Worm (Caenorhabditis elegans) whole organism, midembryonic: ENCODE results near the gene Y15E3A.5.

Experiments
- T22C8.4 ChIP-seq: fragments of 200-800 bp; sonication (Bioruptor generic); IDR thresholded peaks from 2 replicates; pipeline ENCODE4 v1.3.6; 2022; ENCODE audit warnings: missing genetic modification characterization, missing compliant biosample characterization
- cog-1 ChIP-seq: sonication (generic microtip); optimal IDR thresholded peaks from 2 replicates; lab custom pipeline; 2016; ENCODE audit warnings: missing genetic modification characterization, missing compliant biosample characterization
- flt-1 ChIP-seq: fragments of 200-800 bp; sonication (Bioruptor generic); IDR thresholded peaks from 2 replicates; pipeline ENCODE4 v1.3.6; 2022; ENCODE audit warnings: missing genetic modification characterization, missing compliant biosample characterization
- klf-2 ChIP-seq: fragments of 200-800 bp; sonication (Bioruptor generic); conservative IDR thresholded peaks from 2 replicates; pipeline ENCODE4 v1.3.6; 2022; ENCODE audit warnings: missing genetic modification reagents, missing genetic modification characterization, missing compliant biosample characterization
- med-1 ChIP-seq: sonication (generic microtip); optimal IDR thresholded peaks from 2 replicates; lab custom pipeline; 2017; ENCODE audit warnings: missing genetic modification characterization, mild to moderate bottlenecking, missing compliant biosample characterization, antibody characterized with exemption, missing genetic modification reagents; ENCODE audit not compliant: insufficient read depth
- tab-1 ChIP-seq: fragments of 200-800 bp; sonication (Bioruptor generic); IDR thresholded peaks from 2 replicates; pipeline ENCODE4 v1.3.6; 2022; ENCODE audit warnings: missing genetic modification characterization, missing compliant biosample characterization
- ztf-23 ChIP-seq: fragments of 200-800 bp; sonication (Bioruptor generic); IDR thresholded peaks from 2 replicates; pipeline ENCODE4 v1.3.6; 2022; ENCODE audit warnings: missing genetic modification reagents, missing genetic modification characterization, missing compliant biosample characterization
- ztf-29 ChIP-seq: fragments of 200-800 bp; sonication (Bioruptor generic); IDR thresholded peaks from 2 replicates; pipeline ENCODE4 v1.3.6; 2022; ENCODE audit warnings: missing genetic modification reagents, missing genetic modification characterization, missing compliant biosample characterization

DNA sequence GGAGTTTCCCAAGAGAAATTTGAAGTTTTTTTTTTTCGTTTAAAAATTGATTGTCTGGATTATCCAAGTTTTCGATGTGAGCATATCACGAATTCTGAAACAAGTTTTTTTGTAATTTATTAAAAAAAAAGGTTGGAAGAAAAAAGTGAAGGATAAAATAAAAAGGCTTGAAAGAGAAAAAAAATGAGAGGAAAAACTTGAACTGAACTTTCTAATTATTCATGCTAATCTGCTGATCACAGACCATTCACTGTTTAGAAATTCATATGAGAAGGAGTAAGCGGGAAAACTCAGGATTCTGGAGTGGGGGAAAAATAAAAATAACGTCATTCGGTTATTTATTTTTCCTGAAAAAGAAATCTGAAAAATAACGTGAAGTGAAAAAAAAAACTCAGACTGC is 37.4 kb downstream of the Y15E3A.5 start, which contains the start of gene svh-5:
- TF ChIP-seq klf-2 (GFP tag; lab: Robert Waterston, UW): no peak
- TF ChIP-seq cog-1 (tag; lab: Kevin White, UChicago): no peak
- TF ChIP-seq ztf-23 (GFP tag; lab: Robert Waterston, UW): no peak
- TF ChIP-seq flt-1 (GFP tag; lab: Robert Waterston, UW): no peak
- no peak for TF ChIP-seq tab-1 (GFP tag; lab: Robert Waterston, UW)
- no peak for TF ChIP-seq T22C8.4 (GFP tag; lab: Robert Waterston, UW)
- no peak for TF ChIP-seq ztf-29 (GFP tag; lab: Robert Waterston, UW)
- no peak for TF ChIP-seq med-1 (GFP tag; lab: Kevin White, UChicago)
